Fruit fly (Drosophila melanogaster) whole organism: ENCODE results near the gene CG14221.

Experiments
- CG8478 ChIP-seq: fragments of >200 bp; optimal IDR thresholded peaks from 2 replicates; lab custom pipeline; 2018; ENCODE audit warnings: inconsistent platforms
- Dll ChIP-seq: fragments of >200 bp; optimal IDR thresholded peaks from 2 replicates; lab custom pipeline; 2017
- EcR ChIP-seq, 2 experiments: fragments of >200 bp; optimal IDR thresholded peaks; 2 replicates each; lab custom pipeline; 2017; ENCODE audit warnings: missing biosample characterization in 2 of 2, missing genetic modification characterization in 2 of 2, missing genetic modification reagents in 2 of 2
- pan ChIP-seq: fragments of >200 bp; optimal IDR thresholded peaks from 2 replicates; lab custom pipeline; 2017
- psq ChIP-seq: fragments of >200 bp; optimal IDR thresholded peaks from 2 replicates; lab custom pipeline; 2017
- usp ChIP-seq: fragments of >200 bp; optimal IDR thresholded peaks from 2 replicates; lab custom pipeline; 2017; ENCODE audit warnings: missing biosample characterization, missing genetic modification characterization, mixed read lengths

CG14221 gene

dm6 chrX:19595862-19596261, 25.2 kb downstream of the CG14221 start:
- TF ChIP-seq Dll (lab: Kevin White, UChicago) (no peak), usp (GFP tag; lab: Kevin White, UChicago) (no peak), CG8478 (lab: Kevin White, UChicago) (no peak), pan (lab: Kevin White, UChicago) (no peak), EcR (GFP tag; optimal IDR thresholded peaks at IDR 0.05; lab: Kevin White, UChicago) (no peak)

dm6 chrX:19592309-19592708, 28.7 kb downstream of the CG14221 start, which contains the start of gene CG14205:
TSS of gene CG14205 (plus strand) at chrX:19592609.
- TF ChIP-seq pan (lab: Kevin White, UChicago) (no peak), psq (lab: Kevin White, UChicago) (no peak), usp (GFP tag; lab: Kevin White, UChicago) (no peak), EcR (GFP tag; optimal IDR thresholded peaks at IDR 0.05; lab: Kevin White, UChicago) (no peak), Dll (lab: Kevin White, UChicago) (no peak), CG8478 (lab: Kevin White, UChicago) (no peak)

dm6 chrX:19590579-19590978, 30.5 kb downstream of the CG14221 start:
- no peak for TF ChIP-seq Dll (lab: Kevin White, UChicago)
- no peak for TF ChIP-seq psq (lab: Kevin White, UChicago)
- TF ChIP-seq pan (lab: Kevin White, UChicago), result no peak
- no peak for TF ChIP-seq EcR (GFP tag; optimal IDR thresholded peaks at IDR 0.05; lab: Kevin White, UChicago)
- no peak for TF ChIP-seq usp (GFP tag; lab: Kevin White, UChicago)
- TF ChIP-seq CG8478 (lab: Kevin White, UChicago), result no peak

dm6 chrX:19590070-19590469, 31.0 kb downstream of the CG14221 start, which contains the start of gene CG14219:
TSS of gene CG14219 (minus strand) at chrX:19590170.
- TF ChIP-seq CG8478 (lab: Kevin White, UChicago) (no peak), pan (lab: Kevin White, UChicago) (no peak), usp (GFP tag; lab: Kevin White, UChicago) (no peak), EcR (GFP tag; optimal IDR thresholded peaks at IDR 0.05; lab: Kevin White, UChicago) (no peak), psq (lab: Kevin White, UChicago) (no peak), Dll (lab: Kevin White, UChicago) (no peak)

dm6 chrX:19585142-19585541, 35.9 kb downstream of the CG14221 start:
- TF ChIP-seq psq (lab: Kevin White, UChicago) (no peak), EcR (GFP tag; optimal IDR thresholded peaks at IDR 0.05; lab: Kevin White, UChicago) (no peak), Dll (lab: Kevin White, UChicago) (no peak), usp (GFP tag; lab: Kevin White, UChicago) (no peak), pan (lab: Kevin White, UChicago) (no peak), CG8478 (lab: Kevin White, UChicago) (no peak)

- TF ChIP-seq EcR (GFP tag; optimal IDR thresholded peaks at IDR 0.05; lab: Kevin White, UChicago) (no peak), psq (lab: Kevin White, UChicago) (no peak), pan (lab: Kevin White, UChicago) (no peak), Dll (lab: Kevin White, UChicago) (no peak), CG8478 (lab: Kevin White, UChicago) (no peak), usp (GFP tag; lab: Kevin White, UChicago) (no peak)
Measured at dm6 chrX:19583317-19583716, 37.7 kb downstream of the CG14221 start, which contains the start of gene CG14204. TSS of gene CG14204 (plus strand) at chrX:19583617.

- TF ChIP-seq usp (GFP tag; lab: Kevin White, UChicago), result no peak
- no peak for TF ChIP-seq pan (lab: Kevin White, UChicago)
- no peak for TF ChIP-seq Dll (lab: Kevin White, UChicago)
- no peak for TF ChIP-seq psq (lab: Kevin White, UChicago)
- no peak for TF ChIP-seq EcR (GFP tag; optimal IDR thresholded peaks at IDR 0.05; lab: Kevin White, UChicago)
- TF ChIP-seq CG8478 (lab: Kevin White, UChicago), result no peak
Measured at dm6 chrX:19582732-19583131, 38.3 kb downstream of the CG14221 start.

- TF ChIP-seq usp (GFP tag; lab: Kevin White, UChicago), result no peak
- no peak for TF ChIP-seq psq (lab: Kevin White, UChicago)
- no peak for TF ChIP-seq pan (lab: Kevin White, UChicago)
- no peak for TF ChIP-seq EcR (GFP tag; optimal IDR thresholded peaks at IDR 0.05; lab: Kevin White, UChicago)
- TF ChIP-seq Dll (lab: Kevin White, UChicago), result no peak
- no peak for TF ChIP-seq CG8478 (lab: Kevin White, UChicago)
Measured at dm6 chrX:19581881-19582280, 39.2 kb downstream of the CG14221 start, which contains the start of gene CG14218. TSS of gene CG14218 (minus strand) at chrX:19581981.

- no peak for TF ChIP-seq Dll (lab: Kevin White, UChicago)
- no peak for TF ChIP-seq usp (GFP tag; lab: Kevin White, UChicago)
- no peak for TF ChIP-seq EcR (GFP tag; optimal IDR thresholded peaks at IDR 0.05; lab: Kevin White, UChicago)
- TF ChIP-seq psq (lab: Kevin White, UChicago), result no peak
- TF ChIP-seq pan (lab: Kevin White, UChicago), result no peak
- no peak for TF ChIP-seq CG8478 (lab: Kevin White, UChicago)
Measured at dm6 chrX:19579648-19580301, 41.3 kb downstream of the CG14221 start, which contains the start of gene Tao. TSS of gene Tao (minus strand) at chrX:19579800.

- TF ChIP-seq CG8478 (lab: Kevin White, UChicago), result peak; percentile 89
- TF ChIP-seq psq (lab: Kevin White, UChicago), result no peak
Measured at dm6 chrX:19578908-19579647, 42.0 kb downstream of the CG14221 start.
